Fruit fly (Drosophila melanogaster): Measurements from ENCODE around the gene CG15211.

The CG15211 gene

DNA sequence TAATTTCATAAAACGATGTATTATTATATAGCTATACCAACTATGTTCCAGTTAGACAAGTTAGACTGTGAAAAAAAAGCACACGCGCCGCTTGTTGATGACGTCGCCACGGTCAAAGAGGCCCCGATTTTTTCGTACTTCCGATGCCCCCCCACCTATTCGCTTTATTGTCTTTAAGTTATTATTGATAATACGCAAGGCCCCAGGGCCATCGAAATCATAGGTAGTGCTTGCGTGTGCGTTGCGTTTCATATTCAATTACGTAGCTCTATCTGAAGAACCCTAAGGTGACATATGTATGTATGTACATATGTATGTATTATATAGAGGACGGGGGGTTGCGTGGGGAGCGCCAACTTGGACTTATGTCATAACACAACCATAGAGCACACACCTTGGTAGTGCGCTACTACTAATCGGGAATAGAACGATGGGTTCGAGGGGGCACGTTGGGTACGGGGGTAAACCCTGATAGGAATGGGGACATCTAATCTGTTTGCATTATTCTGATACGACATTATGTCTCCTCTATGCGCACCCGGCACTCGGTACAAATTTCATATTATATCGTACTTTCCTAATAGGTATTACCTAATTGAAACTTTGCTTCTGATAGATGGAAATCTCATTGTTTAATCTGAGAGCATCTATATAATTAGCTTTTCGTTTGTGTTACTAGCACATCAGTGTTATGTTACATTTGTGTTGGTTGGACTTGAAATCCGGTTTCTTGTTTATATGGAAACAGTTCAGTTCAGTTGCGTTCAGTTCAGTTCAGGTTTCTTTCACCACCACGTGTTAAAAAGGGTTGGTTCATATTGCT lies 32.5 kb upstream of the CG15211 start:
- TF ChIP-seq Eip75B (GFP tag; optimal IDR thresholded peaks at IDR 0.05), result no peak
- TF ChIP-seq vri (GFP tag; optimal IDR thresholded peaks at IDR 0.05), result peak; percentile 50
- TF ChIP-seq Eip93F (GFP tag; optimal IDR thresholded peaks at IDR 0.05), result no peak
- no peak for TF ChIP-seq CG6808 (GFP tag; optimal IDR thresholded peaks at IDR 0.05)
- no peak for TF ChIP-seq CG34406 (GFP tag; optimal IDR thresholded peaks at IDR 0.05)
- TF ChIP-seq Smox (GFP tag; optimal IDR thresholded peaks at IDR 0.05), result no peak
- TF ChIP-seq CG11294 (GFP tag; IDR thresholded peaks at IDR 0.05), result no peak
- TF ChIP-seq CG6792 (GFP tag; optimal IDR thresholded peaks at IDR 0.05), result no peak
- TF ChIP-seq Hr38 (GFP tag; optimal IDR thresholded peaks at IDR 0.05), result no peak
- TF ChIP-seq CG32006 (GFP tag; optimal IDR thresholded peaks at IDR 0.05), result no peak
- TF ChIP-seq CG15336 (GFP tag; IDR thresholded peaks at IDR 0.05), result no peak
- no peak for TF ChIP-seq svp (GFP tag)
- peak; percentile 59 for TF ChIP-seq fkh (GFP tag; optimal IDR thresholded peaks at IDR 0.05)
- no peak for TF ChIP-seq net (GFP tag; optimal IDR thresholded peaks at IDR 0.05)
- no peak for TF ChIP-seq CG8119 (GFP tag; IDR thresholded peaks at IDR 0.05)

- TF ChIP-seq fkh (GFP tag; optimal IDR thresholded peaks at IDR 0.05) (no peak), ss (GFP tag; optimal IDR thresholded peaks at IDR 0.05) (peak; percentile 41 to 62), vri (GFP tag; optimal IDR thresholded peaks at IDR 0.05) (no peak), Sox102F (GFP tag; optimal IDR thresholded peaks at IDR 0.05) (no peak), CG15336 (GFP tag; IDR thresholded peaks at IDR 0.05) (no peak), CG9139 (GFP tag; optimal IDR thresholded peaks at IDR 0.05) (no peak), achi (GFP tag; optimal IDR thresholded peaks at IDR 0.05) (no peak), fd59A (GFP tag; optimal IDR thresholded peaks at IDR 0.05) (no peak), Gug (GFP tag; IDR thresholded peaks at IDR 0.05) (no peak), CG10669 (GFP tag; optimal IDR thresholded peaks at IDR 0.05) (peak; percentile 17), eg (GFP tag; IDR thresholded peaks at IDR 0.05) (no peak), dsx (GFP tag; optimal IDR thresholded peaks at IDR 0.05; ENCODE audit: poor library complexity, severe bottlenecking) (no peak), dac (GFP tag; optimal IDR thresholded peaks at IDR 0.05) (no peak), CG16779 (tag; optimal IDR thresholded peaks at IDR 0.05) (peak; percentile 1), CG31627 (GFP tag; optimal IDR thresholded peaks at IDR 0.05) (no peak), topi (GFP tag; optimal IDR thresholded peaks at IDR 0.05) (peak; percentile 14), CG8319 (GFP tag; optimal IDR thresholded peaks at IDR 0.05) (no peak), CG3032 (tag; optimal IDR thresholded peaks at IDR 0.05) (peak; percentile 39), CG6276 (GFP tag; optimal IDR thresholded peaks at IDR 0.05) (no peak), Eip93F (GFP tag; optimal IDR thresholded peaks at IDR 0.05) (no peak), CG8632 (GFP tag; optimal IDR thresholded peaks at IDR 0.05) (no peak), Ets21C (GFP tag; optimal IDR thresholded peaks at IDR 0.05) (no peak), Sox15 (GFP tag; optimal IDR thresholded peaks at IDR 0.05) (no peak), CG6854 (GFP tag; optimal IDR thresholded peaks at IDR 0.05) (no peak), CG6792 (GFP tag; optimal IDR thresholded peaks at IDR 0.05) (no peak), Ets96B (tag; optimal IDR thresholded peaks at IDR 0.05) (peak; percentile 2), CG1621 (tag; optimal IDR thresholded peaks at IDR 0.05) (no peak), CG7368 (GFP tag; optimal IDR thresholded peaks at IDR 0.05) (no peak), esn (GFP tag; optimal IDR thresholded peaks at IDR 0.05) (no peak), CG11762 (GFP tag; optimal IDR thresholded peaks at IDR 0.05; ENCODE audit: insufficient read depth) (no peak), Met (GFP tag; optimal IDR thresholded peaks at IDR 0.05) (peak; percentile 46), CG4318 (GFP tag; optimal IDR thresholded peaks at IDR 0.05) (no peak), Eip75B (GFP tag; optimal IDR thresholded peaks at IDR 0.05) (peak; percentile 60), acj6 (GFP tag; optimal IDR thresholded peaks at IDR 0.05) (no peak), Blimp-1 (GFP tag; optimal IDR thresholded peaks at IDR 0.05) (no peak), Hr38 (GFP tag; optimal IDR thresholded peaks at IDR 0.05) (no peak), Smox (GFP tag; optimal IDR thresholded peaks at IDR 0.05) (no peak), CG11294 (GFP tag; IDR thresholded peaks at IDR 0.05) (no peak), Hr4 (GFP tag; optimal IDR thresholded peaks at IDR 0.05) (no peak), CG32006 (GFP tag; optimal IDR thresholded peaks at IDR 0.05) (no peak), CG6808 (GFP tag; optimal IDR thresholded peaks at IDR 0.05) (peak; percentile 8), Sox14 (GFP tag; optimal IDR thresholded peaks at IDR 0.05) (no peak)
Measured at dm6 chrX:10740953-10741500, 31.3 kb upstream of the CG15211 start.
